Fruit fly (Drosophila melanogaster) whole organism, prepupa: ENCODE results near the gene CG33080.
A peak's percentile ranks its signal among the peaks of the same experiment; 100 is the strongest.

Experiments used
- Blimp-1 ChIP-seq: fragments of 200-800 bp; sonication (Bioruptor generic); optimal IDR thresholded peaks from 3 replicates; lab custom pipeline; 2017; ENCODE audit warnings: missing biosample characterization, missing genetic modification characterization, mild to moderate bottlenecking, moderate library complexity, missing genetic modification reagents
- CG10631 ChIP-seq: fragments of 200-800 bp; sonication (Bioruptor generic); optimal IDR thresholded peaks from 2 replicates; lab custom pipeline; 2016; ENCODE audit warnings: missing biosample characterization, missing genetic modification characterization
- CG10669 ChIP-seq: fragments of 200-800 bp; sonication (Bioruptor generic); optimal IDR thresholded peaks from 3 replicates; lab custom pipeline; 2018; ENCODE audit warnings: missing biosample characterization, mild to moderate bottlenecking, missing genetic modification characterization, moderate library complexity
- CG11294 ChIP-seq: fragments of 200-800 bp; sonication (Bioruptor generic); IDR thresholded peaks from 2 replicates; pipeline ENCODE4 v1.3.6; 2022; ENCODE audit warnings: missing biosample characterization, missing genetic modification characterization
- CG11762 ChIP-seq: fragments of 200-800 bp; sonication (Bioruptor generic); optimal IDR thresholded peaks from 3 replicates; lab custom pipeline; 2016; ENCODE audit warnings: missing biosample characterization, missing genetic modification characterization; ENCODE audit not compliant: insufficient read depth
- CG3032 ChIP-seq: fragments of 200-800 bp; optimal IDR thresholded peaks from 2 replicates; lab custom pipeline; 2019; ENCODE audit warnings: missing biosample characterization, mild to moderate bottlenecking, missing genetic modification characterization, moderate library complexity
- CG31627 ChIP-seq: fragments of 200-800 bp; sonication (Bioruptor generic); optimal IDR thresholded peaks from 3 replicates; lab custom pipeline; 2016; ENCODE audit warnings: missing biosample characterization, missing genetic modification characterization
- CG32006 ChIP-seq: fragments of 200-800 bp; sonication (Bioruptor generic); optimal IDR thresholded peaks from 3 replicates; lab custom pipeline; 2017; ENCODE audit warnings: missing biosample characterization, mild to moderate bottlenecking, missing genetic modification characterization
- CG34406 ChIP-seq: fragments of 200-800 bp; sonication (Bioruptor generic); optimal IDR thresholded peaks from 3 replicates; lab custom pipeline; 2016; ENCODE audit warnings: missing biosample characterization, missing genetic modification characterization
- CG4318 ChIP-seq: fragments of 200-800 bp; sonication (Bioruptor generic); optimal IDR thresholded peaks from 3 replicates; lab custom pipeline; 2017; ENCODE audit warnings: missing biosample characterization, mild to moderate bottlenecking, missing genetic modification characterization
- CG6163 ChIP-seq: fragments of 200-800 bp; sonication (Bioruptor generic); IDR thresholded peaks from 3 replicates; pipeline ENCODE4 v1.3.6; 2022; ENCODE audit warnings: missing biosample characterization, missing genetic modification characterization
- CG6808 ChIP-seq: fragments of 200-800 bp; sonication (Bioruptor generic); optimal IDR thresholded peaks from 3 replicates; lab custom pipeline; 2017; ENCODE audit warnings: missing biosample characterization, missing genetic modification characterization, mild to moderate bottlenecking, moderate library complexity, missing genetic modification reagents
- CG8319 ChIP-seq: fragments of 200-800 bp; sonication (Bioruptor generic); optimal IDR thresholded peaks from 3 replicates; lab custom pipeline; 2016; ENCODE audit warnings: missing biosample characterization, missing genetic modification characterization
- CG9139 ChIP-seq: fragments of 200-800 bp; sonication (Bioruptor generic); optimal IDR thresholded peaks from 3 replicates; lab custom pipeline; 2017; ENCODE audit warnings: missing biosample characterization, mild to moderate bottlenecking, missing genetic modification characterization
- Eip75B ChIP-seq: fragments of 200-800 bp; sonication (Bioruptor generic); optimal IDR thresholded peaks from 3 replicates; lab custom pipeline; 2016; ENCODE audit warnings: missing biosample characterization, missing genetic modification characterization
- Eip78C ChIP-seq: fragments of 200-800 bp; sonication (Bioruptor generic); peaks from one replicate; lab custom pipeline; 2016; ENCODE audit warnings: missing biosample characterization, missing genetic modification characterization
- Eip93F ChIP-seq: fragments of 200-800 bp; sonication (Bioruptor generic); optimal IDR thresholded peaks from 2 replicates; lab custom pipeline; 2016; ENCODE audit warnings: missing biosample characterization, mild to moderate bottlenecking, missing genetic modification characterization
- Ets21C ChIP-seq: fragments of 200-800 bp; sonication (Bioruptor generic); optimal IDR thresholded peaks from 3 replicates; lab custom pipeline; 2016; ENCODE audit warnings: missing biosample characterization, missing genetic modification characterization
- Ets96B ChIP-seq: fragments of 200-800 bp; optimal IDR thresholded peaks from 2 replicates; lab custom pipeline; 2019; ENCODE audit warnings: missing biosample characterization, mild to moderate bottlenecking, missing genetic modification characterization, moderate library complexity
- Hr38 ChIP-seq: sonication (Bioruptor generic); optimal IDR thresholded peaks from 2 replicates; lab custom pipeline; 2016; ENCODE audit warnings: missing biosample characterization, missing genetic modification characterization
- Hr4 ChIP-seq: fragments of 200-800 bp; sonication (Bioruptor generic); optimal IDR thresholded peaks from 3 replicates; lab custom pipeline; 2016; ENCODE audit warnings: missing biosample characterization, missing genetic modification characterization
- Lpt ChIP-seq: fragments of 200-800 bp; sonication (Bioruptor generic); optimal IDR thresholded peaks from 3 replicates; lab custom pipeline; 2016; ENCODE audit warnings: missing biosample characterization, missing genetic modification characterization
- Met ChIP-seq: fragments of 200-800 bp; sonication (Bioruptor generic); optimal IDR thresholded peaks from 3 replicates; lab custom pipeline; 2016; ENCODE audit warnings: missing biosample characterization, missing genetic modification characterization
- Smox ChIP-seq: fragments of 200-800 bp; sonication (Bioruptor generic); optimal IDR thresholded peaks from 3 replicates; lab custom pipeline; 2016; ENCODE audit warnings: missing biosample characterization, missing genetic modification characterization
- Sox15 ChIP-seq: fragments of 200-800 bp; sonication (Bioruptor generic); optimal IDR thresholded peaks from 3 replicates; lab custom pipeline; 2016; ENCODE audit warnings: missing biosample characterization, missing genetic modification characterization
- achi ChIP-seq: fragments of 200-800 bp; sonication (Bioruptor generic); optimal IDR thresholded peaks from 3 replicates; lab custom pipeline; 2016; ENCODE audit warnings: missing biosample characterization, missing genetic modification characterization
- cyc ChIP-seq: fragments of 200-800 bp; sonication (Bioruptor generic); optimal IDR thresholded peaks from 3 replicates; lab custom pipeline; 2016; ENCODE audit warnings: missing biosample characterization, missing genetic modification characterization
- dac ChIP-seq: fragments of 200-800 bp; sonication (Bioruptor generic); optimal IDR thresholded peaks from 2 replicates; lab custom pipeline; 2017; ENCODE audit warnings: missing biosample characterization, mild to moderate bottlenecking, missing genetic modification characterization
- dsx ChIP-seq: fragments of 200-800 bp; optimal IDR thresholded peaks from 3 replicates; lab custom pipeline; 2019; ENCODE audit warnings: missing biosample characterization, mild to moderate bottlenecking, missing genetic modification characterization, moderate library complexity; ENCODE audit not compliant: poor library complexity, severe bottlenecking
- eg ChIP-seq: fragments of 200-800 bp; sonication (Bioruptor generic); IDR thresholded peaks from 3 replicates; pipeline ENCODE4 v1.3.6; 2022; ENCODE audit warnings: missing biosample characterization, missing genetic modification characterization
- fd59A ChIP-seq: fragments of 200-800 bp; sonication (Bioruptor generic); optimal IDR thresholded peaks from 2 replicates; lab custom pipeline; 2017; ENCODE audit warnings: missing biosample characterization, mild to moderate bottlenecking, missing genetic modification characterization, missing genetic modification reagents
- net ChIP-seq: fragments of 200-800 bp; sonication (Bioruptor generic); optimal IDR thresholded peaks from 3 replicates; lab custom pipeline; 2016; ENCODE audit warnings: missing biosample characterization, missing genetic modification characterization
- spab ChIP-seq: fragments of 200-800 bp; sonication (Bioruptor generic); optimal IDR thresholded peaks from 2 replicates; lab custom pipeline; 2017; ENCODE audit warnings: missing biosample characterization, mild to moderate bottlenecking, missing genetic modification characterization, missing genetic modification reagents
- ss ChIP-seq, 2 experiments: fragments of 200-800 bp; sonication (Bioruptor generic); optimal IDR thresholded peaks; 2 replicates in 1 of 2; 3 replicates in 1 of 2; lab custom pipeline; 2017 to 2018; ENCODE audit warnings: mild to moderate bottlenecking in 2 of 2, missing biosample characterization in 2 of 2, missing genetic modification characterization in 2 of 2, moderate library complexity in 1 of 2
- svp ChIP-seq: fragments of 200-800 bp; sonication (Bioruptor generic); peaks from one replicate; lab custom pipeline; 2016; ENCODE audit warnings: missing biosample characterization, missing genetic modification characterization
- topi ChIP-seq: fragments of 200-800 bp; sonication (Bioruptor generic); optimal IDR thresholded peaks from 3 replicates; lab custom pipeline; 2016; ENCODE audit warnings: missing biosample characterization, missing genetic modification characterization
- vri ChIP-seq: fragments of 200-800 bp; sonication (Bioruptor generic); optimal IDR thresholded peaks from 3 replicates; lab custom pipeline; 2016; ENCODE audit warnings: missing biosample characterization, mild to moderate bottlenecking, missing genetic modification characterization

Gene CG33080

DNA sequence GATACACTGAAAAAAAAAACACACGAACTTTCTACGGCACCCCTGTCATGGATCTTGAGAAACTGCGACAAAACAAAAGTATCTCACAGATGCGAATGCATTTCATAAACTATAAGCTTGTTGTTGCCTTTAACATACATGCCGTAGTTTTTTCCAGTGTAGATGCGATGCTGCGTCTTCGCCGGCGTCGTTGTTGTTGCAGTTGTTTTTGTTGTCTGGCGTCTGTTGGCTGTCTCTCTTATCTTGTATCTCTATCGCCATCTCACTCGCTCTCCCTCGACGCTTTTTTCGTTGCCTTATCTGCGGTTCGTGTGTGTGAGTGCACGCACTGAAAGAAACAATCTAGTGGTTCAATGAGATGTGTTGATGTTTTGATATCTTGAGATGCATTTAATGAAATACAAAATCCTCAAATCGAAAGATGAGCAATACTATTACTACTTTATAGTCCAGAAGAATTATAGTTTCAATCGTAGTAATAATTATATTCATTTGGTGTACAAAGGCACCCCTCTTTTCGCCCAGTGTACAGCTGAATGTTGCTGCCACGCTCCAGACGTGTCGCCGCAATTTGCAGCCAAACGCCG lies 21.0 kb downstream of the CG33080 start (continued):
- TF ChIP-seq topi (GFP tag; lab: Kevin White, UChicago): peak; percentile 99
- TF ChIP-seq net (GFP tag; lab: Kevin White, UChicago): peak; percentile 97
- TF ChIP-seq ss (GFP tag; optimal IDR thresholded peaks at IDR 0.05; lab: Kevin White, UChicago): peak; percentile 95 to 97
- peak; percentile 99 for TF ChIP-seq cyc
- peak; percentile 99 for TF ChIP-seq Eip78C (GFP tag; lab: Kevin White, UChicago)
- peak; percentile 74 for TF ChIP-seq CG3032 (tag; lab: Kevin White, UChicago)
- peak; percentile 96 for TF ChIP-seq dac (GFP tag; lab: Kevin White, UChicago)
- TF ChIP-seq CG11294 (GFP tag; lab: Robert Waterston, UW): peak; percentile 89
- TF ChIP-seq CG34406 (GFP tag; lab: Kevin White, UChicago): peak; percentile 97
- TF ChIP-seq CG32006 (GFP tag; lab: Kevin White, UChicago): peak; percentile 97
- TF ChIP-seq Blimp-1 (GFP tag; lab: Kevin White, UChicago): peak; percentile 70
- TF ChIP-seq CG6163 (GFP tag; lab: Robert Waterston, UW): peak; percentile 99
- peak; percentile 97 for TF ChIP-seq spab
- TF ChIP-seq Smox: peak; percentile 97
- TF ChIP-seq Hr4 (GFP tag; lab: Kevin White, UChicago): peak; percentile 97
- TF ChIP-seq Sox15 (GFP tag; lab: Kevin White, UChicago): peak; percentile 96
- peak; percentile 95 for TF ChIP-seq CG8319
- TF ChIP-seq dsx (GFP tag; lab: Kevin White, UChicago): peak; percentile 84
- TF ChIP-seq CG9139 (GFP tag; lab: Kevin White, UChicago): peak; percentile 94
- TF ChIP-seq CG6808: peak; percentile 97
- peak; percentile 66 for TF ChIP-seq Hr38 (GFP tag; lab: Kevin White, UChicago)
- TF ChIP-seq CG31627: peak; percentile 98
- TF ChIP-seq Lpt (GFP tag; lab: Kevin White, UChicago): peak; percentile 94
- TF ChIP-seq svp (GFP tag; lab: Kevin White, UChicago): peak; percentile 99
- TF ChIP-seq CG10631 (GFP tag; lab: Kevin White, UChicago): peak; percentile 97
- peak; percentile 94 for TF ChIP-seq CG4318 (GFP tag; lab: Kevin White, UChicago)
- TF ChIP-seq Eip75B (GFP tag; lab: Kevin White, UChicago): peak; percentile 98
- peak; percentile 96 for TF ChIP-seq vri (GFP tag; lab: Kevin White, UChicago)
- peak; percentile 96 for TF ChIP-seq fd59A (GFP tag; lab: Kevin White, UChicago)
- peak; percentile 97 for TF ChIP-seq Met (GFP tag; lab: Kevin White, UChicago)
- peak; percentile 95 for TF ChIP-seq Eip93F (GFP tag; lab: Kevin White, UChicago)
- TF ChIP-seq CG11762 (GFP tag; lab: Kevin White, UChicago): peak; percentile 97

DNA sequence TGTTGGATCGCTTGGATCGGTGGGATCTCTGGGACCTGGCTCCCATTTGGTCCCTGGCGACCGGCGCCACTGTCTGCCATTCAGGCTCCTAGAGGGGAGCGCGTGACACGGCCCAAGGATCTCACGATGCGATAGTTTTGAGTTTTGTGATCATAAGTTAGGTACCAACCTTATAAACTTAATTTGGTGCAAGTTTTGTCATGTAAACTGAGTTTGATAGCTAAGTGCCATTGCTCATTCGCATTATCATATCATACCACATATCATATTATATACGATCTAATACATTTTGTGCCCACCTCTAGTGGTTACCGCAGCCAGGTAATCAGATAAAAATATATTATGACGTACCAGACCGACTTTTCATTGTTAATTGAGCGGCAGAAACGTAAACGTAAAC lies 21.6 kb downstream of the CG33080 start:
- no peak for TF ChIP-seq CG9139 (GFP tag; lab: Kevin White, UChicago)
- peak; percentile 64 for TF ChIP-seq dsx (GFP tag; lab: Kevin White, UChicago)
- TF ChIP-seq Ets21C (GFP tag; lab: Kevin White, UChicago): no peak
- TF ChIP-seq svp (GFP tag; lab: Kevin White, UChicago): no peak
- no peak for TF ChIP-seq cyc
- TF ChIP-seq achi (GFP tag; lab: Kevin White, UChicago): no peak
- TF ChIP-seq CG3032 (tag; lab: Kevin White, UChicago): peak; percentile 86
- peak; percentile 22; the same call in 1 of the 3 replicates for TF ChIP-seq eg (GFP tag; lab: Robert Waterston, UW)
- TF ChIP-seq Sox15 (GFP tag; lab: Kevin White, UChicago): no peak
- no peak for TF ChIP-seq fd59A (GFP tag; lab: Kevin White, UChicago)
- TF ChIP-seq CG6163 (GFP tag; lab: Robert Waterston, UW): peak; percentile 37
- TF ChIP-seq Smox: no peak
- peak; percentile 29 for TF ChIP-seq CG10669 (GFP tag; lab: Kevin White, UChicago)
- no peak for TF ChIP-seq Lpt (GFP tag; lab: Kevin White, UChicago)
- peak; percentile 84 for TF ChIP-seq Ets96B (tag; lab: Kevin White, UChicago)
- TF ChIP-seq, all 60 proteins: peak for 6
